Fruit fly (Drosophila melanogaster) whole organism, embryonic: ENCODE results near the gene trbl.

ENCODE experiments used
- ATbp ChIP-seq: fragments of 200-800 bp; sonication (Bioruptor generic); optimal IDR thresholded peaks from 2 replicates; lab custom pipeline; 2017; ENCODE audit warnings: missing biosample characterization, mild to moderate bottlenecking, missing genetic modification characterization, missing genetic modification reagents
- Atf6 ChIP-seq: fragments of 200-800 bp; sonication (Bioruptor generic); IDR thresholded peaks from 2 replicates; pipeline ENCODE4 v1.3.6; 2022; ENCODE audit warnings: missing biosample characterization, missing genetic modification characterization
- B-H2 ChIP-seq: fragments of 200-800 bp; sonication (Bioruptor generic); optimal IDR thresholded peaks from 2 replicates; lab custom pipeline; 2018; ENCODE audit warnings: missing biosample characterization, mild to moderate bottlenecking, missing genetic modification characterization
- CG1024 ChIP-seq: fragments of 200-800 bp; sonication (Bioruptor generic); IDR thresholded peaks from 2 replicates; pipeline ENCODE4 v1.3.6; 2022; ENCODE audit warnings: missing biosample characterization, missing genetic modification characterization
- CG10959 ChIP-seq: fragments of 200-800 bp; sonication (Bioruptor generic); IDR thresholded peaks from 2 replicates; pipeline ENCODE4 v1.3.6; 2022; ENCODE audit warnings: missing biosample characterization, missing genetic modification characterization
- CG11085 ChIP-seq: fragments of 200-800 bp; sonication (Bioruptor generic); IDR thresholded peaks from 2 replicates; pipeline ENCODE4 v1.3.6; 2022; ENCODE audit warnings: missing biosample characterization, missing genetic modification characterization
- CG11723 ChIP-seq: fragments of 200-800 bp; sonication (Bioruptor generic); optimal IDR thresholded peaks from 2 replicates; lab custom pipeline; 2017; ENCODE audit warnings: missing biosample characterization, mild to moderate bottlenecking, missing genetic modification characterization
- CG13894 ChIP-seq: fragments of 200-800 bp; sonication (Bioruptor generic); optimal IDR thresholded peaks from 3 replicates; lab custom pipeline; 2018; ENCODE audit warnings: missing biosample characterization, mild to moderate bottlenecking, missing genetic modification characterization, moderate library complexity
- CG17361 ChIP-seq: fragments of 200-800 bp; sonication (Bioruptor generic); IDR thresholded peaks from 3 replicates; pipeline ENCODE4 v1.3.6; 2022; ENCODE audit warnings: missing biosample characterization, missing genetic modification characterization
- CG17385 ChIP-seq: fragments of 200-800 bp; sonication (Bioruptor generic); optimal IDR thresholded peaks from 3 replicates; lab custom pipeline; 2018; ENCODE audit warnings: missing biosample characterization, mild to moderate bottlenecking, missing genetic modification characterization
- CG17829 ChIP-seq: fragments of 200-800 bp; optimal IDR thresholded peaks from 2 replicates; lab custom pipeline; 2019; ENCODE audit warnings: missing biosample characterization, mild to moderate bottlenecking, missing genetic modification characterization, moderate library complexity
- CG2199 ChIP-seq: fragments of 200-800 bp; sonication (Bioruptor generic); IDR thresholded peaks from 3 replicates; pipeline ENCODE4 v1.3.6; 2022; ENCODE audit warnings: missing biosample characterization, missing genetic modification characterization
- CG30020 ChIP-seq: fragments of 200-800 bp; optimal IDR thresholded peaks from 2 replicates; lab custom pipeline; 2019; ENCODE audit warnings: missing biosample characterization, mild to moderate bottlenecking, missing genetic modification characterization, moderate library complexity
- CG31365 ChIP-seq: fragments of 200-800 bp; sonication (Bioruptor generic); optimal IDR thresholded peaks from 2 replicates; lab custom pipeline; 2018; ENCODE audit warnings: missing biosample characterization, mild to moderate bottlenecking, missing genetic modification characterization
- CG31388 ChIP-seq: fragments of 200-800 bp; sonication (Bioruptor generic); optimal IDR thresholded peaks from 2 replicates; lab custom pipeline; 2016; ENCODE audit warnings: missing biosample characterization, missing genetic modification characterization
- CG32532 ChIP-seq: fragments of 200-800 bp; sonication (Bioruptor generic); IDR thresholded peaks from 2 replicates; pipeline ENCODE4 v1.3.6; 2022; ENCODE audit warnings: missing biosample characterization, missing genetic modification characterization
- CG32767 ChIP-seq: fragments of 200-800 bp; sonication (Bioruptor generic); IDR thresholded peaks from 2 replicates; pipeline ENCODE4 v1.3.6; 2022; ENCODE audit warnings: missing biosample characterization, missing genetic modification characterization
- CG32772 ChIP-seq: fragments of 200-800 bp; sonication (Bioruptor generic); IDR thresholded peaks from 2 replicates; pipeline ENCODE4 v1.3.6; 2022; ENCODE audit warnings: missing biosample characterization, missing genetic modification characterization
- CG5180 ChIP-seq: fragments of 200-800 bp; sonication (Bioruptor generic); optimal IDR thresholded peaks from 3 replicates; lab custom pipeline; 2017; ENCODE audit warnings: missing biosample characterization, missing genetic modification characterization, mild to moderate bottlenecking, moderate library complexity, missing genetic modification reagents
- Drgx ChIP-seq: fragments of 200-800 bp; sonication (Bioruptor generic); IDR thresholded peaks from 2 replicates; pipeline ENCODE4 v1.3.6; 2022; ENCODE audit warnings: missing biosample characterization, missing genetic modification characterization
- HLHmδ ChIP-seq: fragments of 200-800 bp; sonication (Bioruptor generic); optimal IDR thresholded peaks from 2 replicates; lab custom pipeline; 2018; ENCODE audit warnings: missing biosample characterization, mild to moderate bottlenecking, missing genetic modification characterization, moderate library complexity
- Hr3 ChIP-seq: fragments of 200-800 bp; sonication (Bioruptor generic); optimal IDR thresholded peaks from 3 replicates; lab custom pipeline; 2016; ENCODE audit warnings: missing biosample characterization, missing genetic modification characterization
- NFAT ChIP-seq: fragments of 200-800 bp; sonication (Bioruptor generic); IDR thresholded peaks from 2 replicates; pipeline ENCODE4 v1.3.6; 2022; ENCODE audit warnings: missing biosample characterization, missing genetic modification characterization
- Pdp1 ChIP-seq, 2 experiments: fragments of 200-800 bp; sonication (Bioruptor generic); optimal IDR thresholded peaks; 3 replicates each; lab custom pipeline; 2016; ENCODE audit warnings: missing biosample characterization in 2 of 2, missing genetic modification characterization in 2 of 2, mild to moderate bottlenecking in 1 of 2, moderate library complexity in 1 of 2
- Poxn ChIP-seq: fragments of 200-800 bp; sonication (Bioruptor generic); IDR thresholded peaks from 2 replicates; pipeline ENCODE4 v1.3.6; 2022; ENCODE audit warnings: missing biosample characterization, missing genetic modification characterization
- Sin3A ChIP-seq: fragments of >200 bp; optimal IDR thresholded peaks from 2 replicates; lab custom pipeline; 2018
- Sry-δ ChIP-seq: fragments of 200-800 bp; sonication (Bioruptor generic); optimal IDR thresholded peaks from 2 replicates; lab custom pipeline; 2016; ENCODE audit warnings: missing biosample characterization, missing genetic modification characterization
- Taf1 ChIP-seq: fragments of 200-800 bp; sonication (Bioruptor generic); IDR thresholded peaks from 2 replicates; pipeline ENCODE4 v1.3.6; 2022; ENCODE audit warnings: missing biosample characterization, missing genetic modification characterization
- Usf ChIP-seq: fragments of 200-800 bp; sonication (Bioruptor generic); optimal IDR thresholded peaks from 2 replicates; lab custom pipeline; 2017; ENCODE audit warnings: missing genotype, missing biosample characterization, missing genetic modification characterization
- al ChIP-seq: fragments of 200-800 bp; sonication (Bioruptor generic); IDR thresholded peaks from 2 replicates; pipeline ENCODE4 v1.3.6; 2022; ENCODE audit warnings: missing biosample characterization, missing genetic modification characterization
- bab2 ChIP-seq: fragments of 200-800 bp; sonication (Bioruptor generic); optimal IDR thresholded peaks from 2 replicates; lab custom pipeline; 2016; ENCODE audit warnings: missing biosample characterization, missing genetic modification characterization
- bsh ChIP-seq, 2 experiments: fragments of 200-800 bp; sonication (Bioruptor generic); optimal IDR thresholded peaks; 2 replicates each; lab custom pipeline; 2017 to 2018; ENCODE audit warnings: mild to moderate bottlenecking in 2 of 2, missing biosample characterization in 2 of 2, missing genetic modification characterization in 2 of 2, moderate library complexity in 1 of 2
- cas ChIP-seq: fragments of 200-800 bp; sonication (Bioruptor generic); IDR thresholded peaks from 2 replicates; pipeline ENCODE4 v1.3.6; 2022; ENCODE audit warnings: missing biosample characterization, missing genetic modification characterization
- dmrt99B ChIP-seq: fragments of 200-800 bp; sonication (Bioruptor generic); optimal IDR thresholded peaks from 2 replicates; lab custom pipeline; 2018; ENCODE audit warnings: missing biosample characterization, mild to moderate bottlenecking, missing genetic modification characterization, moderate library complexity
- ems ChIP-seq: fragments of 200-800 bp; sonication (Bioruptor generic); optimal IDR thresholded peaks from 3 replicates; lab custom pipeline; 2016; ENCODE audit warnings: missing biosample characterization, missing genetic modification characterization
- eyg ChIP-seq: fragments of 200-800 bp; sonication (Bioruptor generic); optimal IDR thresholded peaks from 3 replicates; lab custom pipeline; 2016; ENCODE audit warnings: missing biosample characterization, missing genetic modification characterization
- fd102C ChIP-seq: fragments of 200-800 bp; sonication (Bioruptor generic); optimal IDR thresholded peaks from 2 replicates; lab custom pipeline; 2018; ENCODE audit warnings: missing biosample characterization, mild to moderate bottlenecking, missing genetic modification characterization, moderate library complexity
- gcm ChIP-seq: fragments of 200-800 bp; sonication (Bioruptor generic); optimal IDR thresholded peaks from 2 replicates; lab custom pipeline; 2019; ENCODE audit warnings: missing biosample characterization, mild to moderate bottlenecking, missing genetic modification characterization, moderate library complexity
- grn ChIP-seq: fragments of 200-800 bp; sonication (Bioruptor generic); optimal IDR thresholded peaks from 3 replicates; lab custom pipeline; 2017; ENCODE audit warnings: missing biosample characterization, missing genetic modification characterization
- gsb ChIP-seq: fragments of 200-800 bp; sonication (Bioruptor generic); IDR thresholded peaks from 2 replicates; pipeline ENCODE4 v1.3.6; 2022; ENCODE audit warnings: missing biosample characterization, missing genetic modification characterization
- gsb-n ChIP-seq: fragments of 200-800 bp; sonication (Bioruptor generic); optimal IDR thresholded peaks from 3 replicates; lab custom pipeline; 2018; ENCODE audit warnings: missing biosample characterization, mild to moderate bottlenecking, missing genetic modification characterization
- jigr1 ChIP-seq: fragments of 200-800 bp; sonication (Bioruptor generic); IDR thresholded peaks from 3 replicates; pipeline ENCODE4 v1.3.6; 2022; ENCODE audit warnings: missing biosample characterization, missing genetic modification characterization
- kni ChIP-seq: fragments of 200-800 bp; sonication (Bioruptor generic); optimal IDR thresholded peaks from 3 replicates; lab custom pipeline; 2017; ENCODE audit warnings: mild to moderate bottlenecking, missing biosample characterization, missing genetic modification reagents, missing genetic modification characterization
- mam ChIP-seq: fragments of 200-800 bp; sonication (Bioruptor generic); optimal IDR thresholded peaks from 3 replicates; lab custom pipeline; 2016; ENCODE audit warnings: missing biosample characterization, missing genetic modification characterization
- pan ChIP-seq, 4 experiments: fragments of >200 bp in 3 of 4; fragments of 200-800 bp in 1 of 4; sonication (Bioruptor generic) in 1 of 4; optimal IDR thresholded peaks in 3 of 4; IDR thresholded peaks in 1 of 4; 2 replicates each; pipeline versions ENCODE4 v1.3.6 to Lab custom; 2017 to 2022; ENCODE audit warnings: missing biosample characterization in 2 of 4, missing genetic modification characterization in 2 of 4, mixed read lengths in 1 of 4
- pb ChIP-seq: fragments of 200-800 bp; sonication (Bioruptor generic); optimal IDR thresholded peaks from 3 replicates; lab custom pipeline; 2016; ENCODE audit warnings: missing biosample characterization, missing genetic modification characterization
- sima ChIP-seq: fragments of 200-800 bp; sonication (Bioruptor generic); optimal IDR thresholded peaks from 2 replicates; lab custom pipeline; 2016; ENCODE audit warnings: missing biosample characterization, missing genetic modification characterization
- tna ChIP-seq: fragments of 200-800 bp; sonication (Bioruptor generic); IDR thresholded peaks from 2 replicates; pipeline ENCODE4 v1.3.6; 2022; ENCODE audit warnings: missing biosample characterization, missing genetic modification characterization; ENCODE audit not compliant: partially characterized antibody
- tx ChIP-seq: fragments of 200-800 bp; sonication (Bioruptor generic); optimal IDR thresholded peaks from 2 replicates; lab custom pipeline; 2016; ENCODE audit warnings: missing biosample characterization, missing genetic modification characterization
- wdn ChIP-seq: fragments of 200-800 bp; sonication (Bioruptor generic); IDR thresholded peaks from 2 replicates; pipeline ENCODE4 v1.3.6; 2022; ENCODE audit warnings: missing biosample characterization, missing genetic modification characterization
- wek ChIP-seq: fragments of 200-800 bp; sonication (Bioruptor generic); optimal IDR thresholded peaks from 3 replicates; lab custom pipeline; 2018; ENCODE audit warnings: missing biosample characterization, mild to moderate bottlenecking, missing genetic modification characterization, moderate library complexity

trbl gene

DNA sequence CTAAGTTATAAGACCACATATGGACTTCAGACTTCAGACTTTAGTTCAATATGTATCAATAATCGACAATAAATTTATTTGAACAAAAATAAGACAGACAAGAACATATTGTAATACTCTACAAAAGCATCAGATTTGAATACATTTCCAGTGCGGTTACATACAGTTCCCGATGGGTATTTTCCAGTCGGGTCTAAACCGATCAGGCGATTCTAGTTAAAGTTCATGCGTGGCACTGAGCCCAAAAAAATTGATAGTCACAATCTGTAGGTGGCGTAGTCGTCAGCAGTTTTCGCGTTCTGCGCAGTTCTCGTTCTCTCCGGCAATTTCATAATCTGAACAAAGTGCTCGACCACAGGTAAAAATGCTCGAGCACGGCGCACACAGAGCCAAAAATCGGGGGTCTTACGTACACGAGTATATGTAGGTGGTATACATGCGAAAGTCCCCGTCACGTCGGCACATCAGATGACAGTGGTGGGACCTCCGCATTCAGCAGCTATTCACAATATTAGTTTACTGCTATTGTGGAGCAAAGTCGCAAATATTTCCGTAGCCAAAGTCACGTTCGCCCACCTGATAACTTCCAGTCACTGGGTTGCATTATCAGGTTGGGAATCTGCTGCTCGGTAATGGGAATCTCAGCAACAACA lies 6.0 kb downstream of the trbl start (continued):
- TF ChIP-seq Sry-δ (GFP tag; lab: Kevin White, UChicago), result no peak
- peak; percentile 100 for TF ChIP-seq CG13894
- TF ChIP-seq Hr3, result peak; percentile 48
- no peak for TF ChIP-seq kni (GFP tag; lab: Kevin White, UChicago)
- TF ChIP-seq gsb, result 0 out of 2 replicates have a peak, but pooled peaks have one; percentile 21
- peak; percentile 29 for TF ChIP-seq NFAT (GFP tag; lab: Robert Waterston, UW)
- TF ChIP-seq CG10959 (GFP tag; lab: Robert Waterston, UW), result no peak
- TF ChIP-seq al (GFP tag; lab: Robert Waterston, UW), result peak; percentile 13; the same call in 1 of the 2 replicates
- peak; percentile 31 for TF ChIP-seq dmrt99B (tag; lab: Kevin White, UChicago)
- TF ChIP-seq CG2199 (GFP tag; lab: Robert Waterston, UW), result peak; percentile 89; the same call in 2 of the 3 replicates
- TF ChIP-seq pan (optimal IDR thresholded peaks at IDR 0.05; lab: Kevin White, UChicago), result no peak
- TF ChIP-seq pan (GFP tag; optimal IDR thresholded peaks at IDR 0.05 in 1 of 2, IDR thresholded peaks at IDR 0.05 in 1 of 2), result peak in 1 of 2 experiments; percentile 31
- peak; percentile 34 for TF ChIP-seq eyg (GFP tag; lab: Kevin White, UChicago)
- TF ChIP-seq Sin3A (lab: Kevin White, UChicago), result no peak
- TF ChIP-seq Poxn (GFP tag; lab: Robert Waterston, UW), result no peak
- no peak for TF ChIP-seq CG30020 (tag; lab: Kevin White, UChicago)
- TF ChIP-seq ems, result peak; percentile 12
- TF ChIP-seq CG11723 (GFP tag; lab: Kevin White, UChicago), result no peak
- no peak for TF ChIP-seq wek (GFP tag; lab: Kevin White, UChicago)
- no peak for TF ChIP-seq CG31365 (tag; lab: Kevin White, UChicago)
- 0 out of 2 replicates have a peak, but pooled peaks have one; percentile 7 for TF ChIP-seq wdn (GFP tag; lab: Robert Waterston, UW)
- TF ChIP-seq pb (GFP tag; lab: Kevin White, UChicago), result no peak
- TF ChIP-seq HLHmδ (GFP tag; lab: Kevin White, UChicago), result no peak
- TF ChIP-seq sima (GFP tag; lab: Kevin White, UChicago), result no peak
- TF ChIP-seq CG17361 (GFP tag; lab: Robert Waterston, UW), result peak; percentile 51; the same call in 1 of the 3 replicates
- no peak for TF ChIP-seq gsb-n (tag; lab: Kevin White, UChicago)
- TF ChIP-seq CG32532 (GFP tag; lab: Robert Waterston, UW), result peak; percentile 69
- TF ChIP-seq bab2 (GFP tag; lab: Kevin White, UChicago), result peak; percentile 32
- TF ChIP-seq Taf1 (GFP tag; lab: Robert Waterston, UW), result no peak
- no peak for TF ChIP-seq CG5180 (GFP tag; lab: Kevin White, UChicago)
- no peak for TF ChIP-seq CG1024 (GFP tag; lab: Robert Waterston, UW)
- TF ChIP-seq fd102C (GFP tag; lab: Kevin White, UChicago), result no peak
- no peak for TF ChIP-seq gcm (GFP tag; lab: Kevin White, UChicago)
- no peak for TF ChIP-seq cas
- no peak for TF ChIP-seq CG31388 (GFP tag; lab: Kevin White, UChicago)
- TF ChIP-seq CG32767 (GFP tag; lab: Robert Waterston, UW), result no peak

DNA sequence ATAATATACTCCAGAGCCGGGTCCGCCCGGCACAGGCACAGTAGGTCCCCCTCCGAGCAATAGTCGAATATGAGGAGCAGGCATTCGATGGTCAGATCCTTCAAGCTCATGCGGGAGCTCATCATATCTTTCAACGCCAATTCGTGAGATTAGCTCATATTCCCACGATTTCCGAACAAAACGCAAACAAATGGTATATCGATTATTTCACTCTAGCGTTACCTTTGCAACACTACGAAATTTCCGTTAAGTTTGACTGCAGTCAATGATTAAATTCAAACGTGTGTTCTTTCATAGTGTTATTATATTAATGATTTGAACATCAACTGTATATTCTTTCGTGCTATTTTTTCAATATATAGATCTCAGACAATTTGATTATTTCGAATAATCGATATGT lies 8.1 kb downstream of the trbl start, which contains the start of gene CG33969:
TSS of gene CG33969 (minus strand) at position 197 of the 400 bp plus-strand sequence.
- TF ChIP-seq CG13894, result no peak
- no peak for TF ChIP-seq mam
- no peak for TF ChIP-seq jigr1 (GFP tag; lab: Robert Waterston, UW)
- TF ChIP-seq ATbp (GFP tag; lab: Kevin White, UChicago), result no peak
- no peak for TF ChIP-seq bsh (GFP tag; optimal IDR thresholded peaks at IDR 0.05; lab: Kevin White, UChicago)
- no peak for TF ChIP-seq gcm (GFP tag; lab: Kevin White, UChicago)
- no peak for TF ChIP-seq CG17385 (GFP tag; lab: Kevin White, UChicago)
- TF ChIP-seq grn (GFP tag; lab: Kevin White, UChicago), result no peak
- TF ChIP-seq tx (GFP tag; lab: Kevin White, UChicago), result no peak
- TF ChIP-seq tna (GFP tag; lab: Robert Waterston, UW), result no peak
- no peak for TF ChIP-seq Usf (GFP tag; lab: Kevin White, UChicago)
- peak in 1 of 2 experiments; percentile 46 for TF ChIP-seq Pdp1 (GFP tag; optimal IDR thresholded peaks at IDR 0.05; lab: Kevin White, UChicago)
- TF ChIP-seq Drgx, result no peak
- TF ChIP-seq Atf6 (GFP tag; lab: Robert Waterston, UW), result no peak
- no peak for TF ChIP-seq CG32772
- TF ChIP-seq CG11085 (GFP tag; lab: Robert Waterston, UW), result no peak
- TF ChIP-seq CG17829 (tag; lab: Kevin White, UChicago), result no peak
- TF ChIP-seq B-H2 (GFP tag; lab: Kevin White, UChicago), result peak; percentile 12
